Worm (Caenorhabditis elegans) whole organism, L4 larva: Measurements from ENCODE around the gene F59A6.2.

ENCODE experiments used
- D1046.2 ChIP-seq: fragments of 200-800 bp; sonication (Bioruptor generic); IDR thresholded peaks from 2 replicates; pipeline ENCODE4 v1.3.6; 2022; ENCODE audit warnings: missing genetic modification characterization, missing compliant biosample characterization
- F49E8.2 ChIP-seq: sonication (generic microtip); optimal IDR thresholded peaks from 2 replicates; lab custom pipeline; 2016; ENCODE audit warnings: missing compliant biosample characterization, mild to moderate bottlenecking, missing genetic modification characterization, borderline replicate concordance
- R02D3.7 ChIP-seq: fragments of 150-350 bp; sonication (generic microtip); optimal IDR thresholded peaks from 3 replicates; lab custom pipeline; 2014; ENCODE audit warnings: missing biosample characterization, missing genetic modification characterization
- Y48G9A.11 ChIP-seq: fragments of 200-800 bp; sonication (Bioruptor generic); IDR thresholded peaks from 2 replicates; pipeline ENCODE4 v1.3.6; 2022; ENCODE audit warnings: missing genetic modification reagents, missing genetic modification characterization, missing compliant biosample characterization
- arid-1 ChIP-seq: fragments of 200-800 bp; sonication (Bioruptor generic); conservative IDR thresholded peaks from 2 replicates; pipeline ENCODE4 v1.3.6; 2022; ENCODE audit warnings: missing genetic modification reagents, missing genetic modification characterization, missing compliant biosample characterization
- ceh-44 ChIP-seq: fragments of 200-800 bp; sonication (Bioruptor generic); IDR thresholded peaks from 2 replicates; pipeline ENCODE4 v1.3.6; 2022; ENCODE audit warnings: missing genetic modification reagents, missing genetic modification characterization, missing compliant biosample characterization
- ceh-62 ChIP-seq: sonication (generic microtip); optimal IDR thresholded peaks from 2 replicates; lab custom pipeline; 2017; ENCODE audit warnings: missing biosample characterization, missing genetic modification characterization
- cey-2 ChIP-seq: sonication (generic microtip); optimal IDR thresholded peaks from 3 replicates; lab custom pipeline; 2017; ENCODE audit warnings: missing genetic modification characterization, mild to moderate bottlenecking, missing compliant biosample characterization, antibody characterized with exemption, borderline replicate concordance; ENCODE audit not compliant: insufficient read depth
- dmd-6 ChIP-seq: fragments of 200-800 bp; sonication (Bioruptor generic); IDR thresholded peaks from 2 replicates; pipeline ENCODE4 v1.3.6; 2022; ENCODE audit warnings: missing genetic modification reagents, missing genetic modification characterization, missing compliant biosample characterization
- dmd-8 ChIP-seq: fragments of 200-800 bp; sonication (Bioruptor generic); IDR thresholded peaks from 2 replicates; pipeline ENCODE4 v1.3.6; 2022; ENCODE audit warnings: missing genetic modification characterization, missing compliant biosample characterization
- dpl-1 ChIP-seq: fragments of 150-350 bp; optimal IDR thresholded peaks from 2 replicates; lab custom pipeline; 2014; ENCODE audit warnings: missing biosample characterization, missing genetic modification reagents, missing genetic modification characterization
- egl-43 ChIP-seq: fragments of 200-800 bp; sonication (Bioruptor generic); IDR thresholded peaks from 2 replicates; pipeline ENCODE4 v1.3.6; 2022; ENCODE audit warnings: missing genetic modification reagents, missing genetic modification characterization, missing compliant biosample characterization
- lim-7 ChIP-seq: fragments of 200-800 bp; sonication (Bioruptor generic); IDR thresholded peaks from 2 replicates; pipeline ENCODE4 v1.3.6; 2022; ENCODE audit warnings: missing genetic modification characterization, missing compliant biosample characterization
- lin-29 ChIP-seq: fragments of 200-800 bp; sonication (Bioruptor generic); IDR thresholded peaks from 2 replicates; pipeline ENCODE4 v1.3.6; 2022; ENCODE audit warnings: missing genetic modification reagents, missing genetic modification characterization, missing compliant biosample characterization
- lin-38 ChIP-seq: fragments of 200-800 bp; sonication (Bioruptor generic); IDR thresholded peaks from 2 replicates; pipeline ENCODE4 v1.3.6; 2022; ENCODE audit warnings: missing genetic modification reagents, missing genetic modification characterization, missing compliant biosample characterization
- lsy-2 ChIP-seq, 2 experiments: fragments of 150-350 bp in 1 of 2; sonication (generic microtip) in 1 of 2; optimal IDR thresholded peaks; 2 replicates each; lab custom pipeline; 2014 to 2017; ENCODE audit warnings: missing biosample characterization in 2 of 2, missing genetic modification characterization in 2 of 2
- mes-2 ChIP-seq: sonication (generic microtip); optimal IDR thresholded peaks from 2 replicates; lab custom pipeline; 2016; ENCODE audit warnings: missing genotype, mild to moderate bottlenecking, missing genetic modification characterization, missing compliant biosample characterization; ENCODE audit not compliant: poor library complexity, severe bottlenecking
- mxl-3 ChIP-seq: fragments of 200-800 bp; sonication (Bioruptor generic); optimal IDR thresholded peaks from 2 replicates; lab custom pipeline; 2018; ENCODE audit warnings: mild to moderate bottlenecking, missing genetic modification characterization, missing compliant biosample characterization
- nhr-10 ChIP-seq: fragments of 150-350 bp; optimal IDR thresholded peaks from 2 replicates; lab custom pipeline; 2014; ENCODE audit warnings: missing biosample characterization, missing genetic modification characterization
- nhr-237 ChIP-seq: sonication (generic microtip); optimal IDR thresholded peaks from 2 replicates; lab custom pipeline; 2017; ENCODE audit warnings: missing biosample characterization, missing genetic modification characterization
- nhr-48 ChIP-seq: sonication (generic microtip); optimal IDR thresholded peaks from 2 replicates; lab custom pipeline; 2016; ENCODE audit warnings: mild to moderate bottlenecking, missing genetic modification characterization, missing compliant biosample characterization
- nhr-77 ChIP-seq: fragments of 150-350 bp; optimal IDR thresholded peaks from 2 replicates; lab custom pipeline; 2014; ENCODE audit warnings: missing biosample characterization, missing genetic modification characterization
- php-3 ChIP-seq: fragments of 200-800 bp; sonication (Bioruptor generic); IDR thresholded peaks from 2 replicates; pipeline ENCODE4 v1.3.6; 2022; ENCODE audit warnings: missing genetic modification reagents, missing genetic modification characterization, missing compliant biosample characterization
- rbr-2 ChIP-seq: sonication (generic microtip); optimal IDR thresholded peaks from 2 replicates; lab custom pipeline; 2016; ENCODE audit warnings: missing genotype, missing genetic modification characterization, missing compliant biosample characterization
- snpc-1.2 ChIP-seq: fragments of 200-800 bp; sonication (Bioruptor generic); IDR thresholded peaks from 2 replicates; pipeline ENCODE4 v1.3.6; 2022; ENCODE audit warnings: missing genetic modification reagents, missing genetic modification characterization, missing compliant biosample characterization
- spr-1 ChIP-seq: sonication (generic microtip); optimal IDR thresholded peaks from 2 replicates; lab custom pipeline; 2016; ENCODE audit warnings: mild to moderate bottlenecking, missing genetic modification characterization, missing compliant biosample characterization
- spr-3 ChIP-seq: fragments of 200-800 bp; sonication (Bioruptor generic); optimal IDR thresholded peaks from 2 replicates; lab custom pipeline; 2018; ENCODE audit warnings: mild to moderate bottlenecking, missing genetic modification characterization, missing compliant biosample characterization
- unc-39 ChIP-seq: sonication (generic microtip); optimal IDR thresholded peaks from 2 replicates; lab custom pipeline; 2017; ENCODE audit warnings: missing biosample characterization, missing genetic modification characterization
- unc-62 ChIP-seq, 3 experiments: fragments of 150-350 bp in 1 of 3; sonication (generic microtip); optimal IDR thresholded peaks in 2 of 3; peaks in 1 of 3; 1 replicate in 1 of 3; 2 replicates in 2 of 3; lab custom pipeline; 2014 to 2017; ENCODE audit warnings: missing biosample characterization in 3 of 3, missing genetic modification characterization in 3 of 3, missing genetic modification reagents in 3 of 3, missing genotype in 1 of 3

F59A6.2 gene

ce11 chrII:5032669-5033068, 18.2 kb downstream of the F59A6.2 start (continued):
- TF ChIP-seq mes-2 (tag; lab: Kevin White, UChicago) (peak; percentile 74), nhr-48 (peak; percentile 45), egl-43 (peak; percentile 94), dmd-8 (peak; percentile 83), Y48G9A.11 (peak; percentile 76), cey-2 (no peak), php-3 (0 out of 2 replicates have a peak, but pooled peaks have one; percentile 44), nhr-237 (tag; lab: Kevin White, UChicago) (no peak), R02D3.7 (tag; lab: Kevin White, UChicago) (no peak), lim-7 (GFP tag; lab: Robert Waterston, UW) (peak; percentile 94), ceh-62 (tag; lab: Kevin White, UChicago) (no peak), nhr-10 (tag; lab: Kevin White, UChicago) (no peak)

- TF ChIP-seq dmd-6 (GFP tag; lab: Robert Waterston, UW) (no peak), nhr-237 (tag; lab: Kevin White, UChicago) (no peak), nhr-77 (tag; lab: Kevin White, UChicago) (no peak), mxl-3 (GFP tag; lab: Kevin White, UChicago) (no peak), lin-29 (GFP tag; lab: Robert Waterston, UW) (no peak), unc-39 (tag; lab: Kevin White, UChicago) (no peak)
- TF ChIP-seq, all 104 proteins: peak for 0
Observed at ce11 chrII:5033935-5034334, 19.4 kb downstream of the F59A6.2 start, which contains the start of gene F33G12.3. F33G12.3 (minus strand) TSS chrII:5034035.

DNA sequence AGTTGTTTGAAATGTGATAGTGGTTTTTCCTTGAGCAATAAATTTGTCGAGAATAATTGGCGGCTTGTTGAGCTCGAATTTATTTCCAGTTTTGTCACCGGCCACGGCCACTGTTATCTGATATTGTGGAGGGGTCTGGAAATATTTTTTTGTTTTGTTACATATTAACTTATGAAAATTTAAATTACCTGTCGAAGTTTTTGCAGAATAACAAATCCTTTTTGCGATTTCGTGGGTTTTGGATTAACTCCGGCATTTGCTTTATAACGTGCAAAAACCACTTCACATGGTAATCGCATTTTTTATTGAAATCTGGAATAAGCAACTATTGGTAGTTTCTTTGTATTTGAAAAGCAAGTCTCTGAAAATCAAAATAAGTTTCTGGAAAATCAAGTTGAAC, 21.6 kb downstream of the F59A6.2 start, which contains the start of gene lrr-1:
lrr-1 (minus strand) TSS at position 312 of the 400 bp plus-strand sequence.
- TF ChIP-seq arid-1 (GFP tag; lab: Robert Waterston, UW) (0 out of 2 replicates have a peak, but pooled peaks have one; percentile 29), F49E8.2 (tag; lab: Kevin White, UChicago) (no peak), unc-62 (GFP tag; optimal IDR thresholded peaks at IDR 0.05 in 1 of 2; lab: Kevin White, UChicago) (peak in 1 of 2 experiments; percentile 85), unc-62 (tag; optimal IDR thresholded peaks at IDR 0.05; lab: Kevin White, UChicago) (no peak)
- TF ChIP-seq, all 104 proteins: peak for 2

DNA sequence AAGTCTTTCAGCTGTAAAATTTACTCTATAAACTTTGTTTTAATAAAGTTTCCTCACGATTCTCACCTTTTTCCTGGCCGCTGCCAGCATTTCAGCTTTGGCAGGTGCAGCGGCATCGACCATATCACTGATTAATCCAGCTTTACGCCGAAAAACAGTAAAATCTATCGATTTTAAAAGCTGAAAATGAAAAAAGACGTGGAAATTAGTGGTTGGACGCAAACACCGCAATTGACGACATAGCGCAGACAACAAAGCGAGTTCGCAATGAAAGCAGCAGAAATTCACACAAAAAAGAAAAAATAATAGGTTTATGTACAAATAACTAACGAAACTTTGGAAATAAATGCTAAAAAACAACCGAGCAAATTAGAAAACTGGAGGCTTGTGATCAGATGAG, 25.4 kb downstream of the F59A6.2 start, which contains the start of gene golg-2:
golg-2 (minus strand) TSS at position 180 of the 400 bp plus-strand sequence.
- TF ChIP-seq spr-1: no peak
- TF ChIP-seq ceh-44 (GFP tag; lab: Robert Waterston, UW): no peak
- peak; percentile 33 for TF ChIP-seq lin-38 (GFP tag; lab: Robert Waterston, UW)
- TF ChIP-seq lsy-2 (tag; optimal IDR thresholded peaks at IDR 0.05; lab: Kevin White, UChicago): peak in 1 of 2 experiments; percentile 40
- TF ChIP-seq snpc-1.2 (GFP tag; lab: Robert Waterston, UW): 0 out of 2 replicates have a peak, but pooled peaks have one; percentile 3
- peak; percentile 21 for TF ChIP-seq dpl-1
- no peak for TF ChIP-seq D1046.2 (GFP tag; lab: Robert Waterston, UW)

ce11 chrII:5040631-5041156, 26.2 kb downstream of the F59A6.2 start, which contains the start of gene F33G12.7:
F33G12.7 (minus strand) TSS chrII:5040681.
- no peak for TF ChIP-seq spr-3 (GFP tag; lab: Kevin White, UChicago)
- no peak for TF ChIP-seq rbr-2
- peak; percentile 31; the same call in 1 of the 2 replicates for TF ChIP-seq lin-38 (GFP tag; lab: Robert Waterston, UW)
- TF ChIP-seq lsy-2 (tag; optimal IDR thresholded peaks at IDR 0.05; lab: Kevin White, UChicago): peak in 1 of 2 experiments; percentile 33
- TF ChIP-seq, all 104 proteins: peak for 2
